Worm (Caenorhabditis elegans) whole organism, L4/young adult: Measurements from ENCODE around the gene kin-2.

Experiments used
- W03F9.2 ChIP-seq: fragments of 150-350 bp; optimal IDR thresholded peaks from 2 replicates; lab custom pipeline; 2014; ENCODE audit warnings: missing biosample characterization, missing genetic modification characterization
- dao-5 ChIP-seq: sonication (generic microtip); optimal IDR thresholded peaks from 2 replicates; lab custom pipeline; 2016; ENCODE audit warnings: missing genotype, missing genetic modification characterization, moderate library complexity, missing compliant biosample characterization
- him-1 ChIP-seq: sonication (generic microtip); optimal IDR thresholded peaks from 2 replicates; lab custom pipeline; 2016; ENCODE audit warnings: missing genotype, missing genetic modification reagents, missing genetic modification characterization, missing compliant biosample characterization

kin-2 gene

ce11 chrX:5958815-5959214 lies 18.8 kb downstream of the kin-2 start, which contains the start of gene R07E4.1:
R07E4.1 (plus strand) TSS chrX:5959115.
- TF ChIP-seq dao-5 (tag; lab: Kevin White, UChicago) (no peak), him-1 (tag; lab: Kevin White, UChicago) (no peak), W03F9.2 (no peak)

- no peak for TF ChIP-seq W03F9.2
Measured at ce11 chrX:5956130-5956529, 21.5 kb downstream of the kin-2 start.

- peak; percentile 8 for TF ChIP-seq him-1 (tag; lab: Kevin White, UChicago)
- TF ChIP-seq dao-5 (tag; lab: Kevin White, UChicago) = no peak
- peak; percentile 63 for TF ChIP-seq W03F9.2
Measured at ce11 chrX:5953174-5953573, 24.5 kb downstream of the kin-2 start, which contains the start of the genes R07E4.5 and R07E4.3. R07E4.5 (minus strand) TSS chrX:5953174. R07E4.3 (plus strand) TSS chrX:5953458.

- TF ChIP-seq dao-5 (tag; lab: Kevin White, UChicago) = no peak
- TF ChIP-seq him-1 (tag; lab: Kevin White, UChicago) = no peak
- TF ChIP-seq W03F9.2 = no peak
Measured at ce11 chrX:5948769-5949168, 28.9 kb downstream of the kin-2 start, which contains the start of gene mig-23. mig-23 (minus strand) TSS chrX:5948869.

ce11 chrX:5944488-5944887 lies 33.2 kb downstream of the kin-2 start, which contains the start of gene acs-17:
acs-17 (minus strand) TSS chrX:5944510.
- no peak for TF ChIP-seq him-1 (tag; lab: Kevin White, UChicago)
- no peak for TF ChIP-seq W03F9.2
- TF ChIP-seq dao-5 (tag; lab: Kevin White, UChicago) = no peak

ce11 chrX:5943908-5944307 lies 33.7 kb downstream of the kin-2 start:
- TF ChIP-seq dao-5 (tag; lab: Kevin White, UChicago) (no peak), W03F9.2 (no peak), him-1 (tag; lab: Kevin White, UChicago) (no peak)

ce11 chrX:5942171-5942570 lies 35.5 kb downstream of the kin-2 start:
- no peak for TF ChIP-seq him-1 (tag; lab: Kevin White, UChicago)
- no peak for TF ChIP-seq dao-5 (tag; lab: Kevin White, UChicago)
- peak; percentile 17 for TF ChIP-seq W03F9.2

- no peak for TF ChIP-seq W03F9.2
- TF ChIP-seq dao-5 (tag; lab: Kevin White, UChicago) = no peak
- no peak for TF ChIP-seq him-1 (tag; lab: Kevin White, UChicago)
Measured at ce11 chrX:5941325-5941724, 36.3 kb downstream of the kin-2 start.

- TF ChIP-seq dao-5 (tag; lab: Kevin White, UChicago) (no peak), W03F9.2 (no peak), him-1 (tag; lab: Kevin White, UChicago) (no peak)
Measured at ce11 chrX:5935473-5935872, 42.2 kb downstream of the kin-2 start, which contains the start of gene C46F4.3. C46F4.3 (plus strand) TSS chrX:5935773.

ce11 chrX:5932923-5933322 lies 44.7 kb downstream of the kin-2 start:
- no peak for TF ChIP-seq dao-5 (tag; lab: Kevin White, UChicago)
- TF ChIP-seq W03F9.2 = no peak
- no peak for TF ChIP-seq him-1 (tag; lab: Kevin White, UChicago)

- no peak for TF ChIP-seq him-1 (tag; lab: Kevin White, UChicago)
- TF ChIP-seq dao-5 (tag; lab: Kevin White, UChicago) = no peak
- no peak for TF ChIP-seq W03F9.2
Measured at ce11 chrX:5930822-5931221, 46.8 kb downstream of the kin-2 start, which contains the start of gene egl-6. egl-6 (plus strand) TSS chrX:5931122.

ce11 chrX:5923672-5924071 lies 54.0 kb downstream of the kin-2 start:
- no peak for TF ChIP-seq W03F9.2
- no peak for TF ChIP-seq dao-5 (tag; lab: Kevin White, UChicago)
